Worm (Caenorhabditis elegans) whole organism, L4 larva: Measurements from ENCODE around the gene R03G8.6.

Experiments
- F10B5.3 ChIP-seq: sonication (generic microtip); optimal IDR thresholded peaks from 2 replicates; lab custom pipeline; 2016; ENCODE audit warnings: mild to moderate bottlenecking, missing genetic modification characterization, missing compliant biosample characterization
- attf-4 ChIP-seq: sonication (generic microtip); optimal IDR thresholded peaks from 3 replicates; lab custom pipeline; 2017; ENCODE audit warnings: missing biosample characterization, missing genetic modification characterization
- dve-1 ChIP-seq: sonication (generic microtip); optimal IDR thresholded peaks from 2 replicates; lab custom pipeline; 2017; ENCODE audit warnings: antibody characterized with exemption, mild to moderate bottlenecking, missing genetic modification characterization, missing compliant biosample characterization; ENCODE audit not compliant: insufficient read depth
- fkh-10 ChIP-seq: fragments of 150-350 bp; optimal IDR thresholded peaks from 2 replicates; lab custom pipeline; 2014; ENCODE audit warnings: missing biosample characterization, missing genetic modification reagents, missing genetic modification characterization
- gei-8 ChIP-seq: fragments of 200-800 bp; sonication (Bioruptor generic); optimal IDR thresholded peaks from 2 replicates; lab custom pipeline; 2018; ENCODE audit warnings: mild to moderate bottlenecking, missing genetic modification characterization, missing compliant biosample characterization
- jun-1 ChIP-seq: fragments of 150-350 bp; optimal IDR thresholded peaks from 2 replicates; lab custom pipeline; 2014; ENCODE audit warnings: missing biosample characterization, missing genetic modification reagents, missing genetic modification characterization
- lsy-2 ChIP-seq, 2 experiments: fragments of 150-350 bp in 1 of 2; sonication (generic microtip) in 1 of 2; optimal IDR thresholded peaks; 2 replicates each; lab custom pipeline; 2014 to 2017; ENCODE audit warnings: missing biosample characterization in 2 of 2, missing genetic modification characterization in 2 of 2
- mep-1 ChIP-seq: fragments of 150-350 bp; sonication (generic microtip); optimal IDR thresholded peaks from 3 replicates; lab custom pipeline; 2014; ENCODE audit warnings: missing biosample characterization, missing genetic modification characterization
- nhr-11 ChIP-seq: fragments of 150-350 bp; optimal IDR thresholded peaks from 2 replicates; lab custom pipeline; 2014; ENCODE audit warnings: missing biosample characterization, missing genetic modification characterization
- nhr-28 ChIP-seq: fragments of 150-350 bp; optimal IDR thresholded peaks from 2 replicates; lab custom pipeline; 2014; ENCODE audit warnings: missing biosample characterization, missing genetic modification characterization
- pqm-1 ChIP-seq: sonication (generic microtip); optimal IDR thresholded peaks from 2 replicates; lab custom pipeline; 2017; ENCODE audit warnings: missing biosample characterization, missing genetic modification characterization
- unc-130 ChIP-seq: sonication (generic microtip); optimal IDR thresholded peaks from 2 replicates; lab custom pipeline; 2016; ENCODE audit warnings: missing genetic modification reagents, missing genetic modification characterization, missing compliant biosample characterization
- unc-39 ChIP-seq: sonication (generic microtip); optimal IDR thresholded peaks from 2 replicates; lab custom pipeline; 2017; ENCODE audit warnings: missing biosample characterization, missing genetic modification characterization

DNA sequence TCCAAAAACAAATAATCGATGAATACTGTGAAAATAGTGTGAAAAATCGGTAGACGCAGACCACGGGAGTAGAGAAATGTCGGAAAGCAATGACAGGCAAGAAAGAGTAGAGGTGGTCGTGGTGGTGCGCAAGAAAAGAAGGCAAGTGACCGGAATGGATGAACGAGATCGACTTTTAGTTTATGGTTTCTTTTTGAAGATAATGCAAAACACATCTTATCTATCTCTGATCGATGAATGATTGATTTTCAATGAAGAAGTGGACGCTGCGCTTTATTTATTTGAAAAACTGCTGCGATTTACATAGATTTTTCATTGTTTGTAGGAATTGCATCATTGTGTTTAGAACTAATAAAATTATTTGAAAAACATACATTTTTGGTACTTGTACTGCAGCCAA is 19.6 kb upstream of the R03G8.6 start:
- TF ChIP-seq F10B5.3 (tag; lab: Kevin White, UChicago) (no peak), gei-8 (GFP tag; lab: Kevin White, UChicago) (no peak), lsy-2 (tag; optimal IDR thresholded peaks at IDR 0.05; lab: Kevin White, UChicago) (no peak), attf-4 (no peak), jun-1 (no peak), nhr-11 (tag; lab: Kevin White, UChicago) (no peak), unc-39 (tag; lab: Kevin White, UChicago) (no peak), dve-1 (no peak), unc-130 (no peak), nhr-28 (tag; lab: Kevin White, UChicago) (no peak), mep-1 (tag; lab: Kevin White, UChicago) (no peak), pqm-1 (no peak), fkh-10 (no peak)
